Worm (Caenorhabditis elegans) whole organism, midembryonic: ENCODE data around the gene Y41C4A.11.

ENCODE experiments used
- T22C8.4 ChIP-seq: fragments of 200-800 bp; sonication (Bioruptor generic); IDR thresholded peaks from 2 replicates; pipeline ENCODE4 v1.3.6; 2022; ENCODE audit warnings: missing genetic modification characterization, missing compliant biosample characterization
- cog-1 ChIP-seq: sonication (generic microtip); optimal IDR thresholded peaks from 2 replicates; lab custom pipeline; 2016; ENCODE audit warnings: missing genetic modification characterization, missing compliant biosample characterization
- flt-1 ChIP-seq: fragments of 200-800 bp; sonication (Bioruptor generic); IDR thresholded peaks from 2 replicates; pipeline ENCODE4 v1.3.6; 2022; ENCODE audit warnings: missing genetic modification characterization, missing compliant biosample characterization
- klf-2 ChIP-seq: fragments of 200-800 bp; sonication (Bioruptor generic); conservative IDR thresholded peaks from 2 replicates; pipeline ENCODE4 v1.3.6; 2022; ENCODE audit warnings: missing genetic modification reagents, missing genetic modification characterization, missing compliant biosample characterization
- med-1 ChIP-seq: sonication (generic microtip); optimal IDR thresholded peaks from 2 replicates; lab custom pipeline; 2017; ENCODE audit warnings: missing genetic modification characterization, mild to moderate bottlenecking, missing compliant biosample characterization, antibody characterized with exemption, missing genetic modification reagents; ENCODE audit not compliant: insufficient read depth
- ref-1 ChIP-seq: fragments of 200-800 bp; sonication (Bioruptor generic); conservative IDR thresholded peaks from 2 replicates; pipeline ENCODE4 v1.3.6; 2022; ENCODE audit warnings: missing genetic modification reagents, missing genetic modification characterization, missing compliant biosample characterization
- tab-1 ChIP-seq: fragments of 200-800 bp; sonication (Bioruptor generic); IDR thresholded peaks from 2 replicates; pipeline ENCODE4 v1.3.6; 2022; ENCODE audit warnings: missing genetic modification characterization, missing compliant biosample characterization
- ztf-23 ChIP-seq: fragments of 200-800 bp; sonication (Bioruptor generic); IDR thresholded peaks from 2 replicates; pipeline ENCODE4 v1.3.6; 2022; ENCODE audit warnings: missing genetic modification reagents, missing genetic modification characterization, missing compliant biosample characterization
- ztf-29 ChIP-seq: fragments of 200-800 bp; sonication (Bioruptor generic); IDR thresholded peaks from 2 replicates; pipeline ENCODE4 v1.3.6; 2022; ENCODE audit warnings: missing genetic modification reagents, missing genetic modification characterization, missing compliant biosample characterization

The Y41C4A.11 gene

ce11 chrIII:11704377-11704978 lies 15.2 kb upstream of the Y41C4A.11 start:
- no peak for TF ChIP-seq cog-1 (tag; lab: Kevin White, UChicago)
- no peak for TF ChIP-seq ztf-29 (GFP tag; lab: Robert Waterston, UW)
- TF ChIP-seq flt-1 (GFP tag; lab: Robert Waterston, UW): 0 out of 2 replicates have a peak, but pooled peaks have one; percentile 53
- no peak for TF ChIP-seq med-1 (GFP tag; lab: Kevin White, UChicago)

ce11 chrIII:11705930-11706329 lies 13.7 kb upstream of the Y41C4A.11 start:
- TF ChIP-seq flt-1 (GFP tag; lab: Robert Waterston, UW) (no peak), ztf-29 (GFP tag; lab: Robert Waterston, UW) (no peak), med-1 (GFP tag; lab: Kevin White, UChicago) (no peak), ref-1 (GFP tag; lab: Robert Waterston, UW) (no peak), cog-1 (tag; lab: Kevin White, UChicago) (no peak), ztf-23 (GFP tag; lab: Robert Waterston, UW) (no peak), T22C8.4 (no peak), klf-2 (GFP tag; lab: Robert Waterston, UW) (no peak), tab-1 (GFP tag; lab: Robert Waterston, UW) (no peak)

- no peak for TF ChIP-seq cog-1 (tag; lab: Kevin White, UChicago)
- TF ChIP-seq ztf-23 (GFP tag; lab: Robert Waterston, UW): no peak
- TF ChIP-seq klf-2 (GFP tag; lab: Robert Waterston, UW): no peak
- TF ChIP-seq med-1 (GFP tag; lab: Kevin White, UChicago): no peak
Measured at ce11 chrIII:11706665-11707064, 13.0 kb upstream of the Y41C4A.11 start, which contains the start of gene col-96. Gene col-96, minus strand, starts transcription at chrIII:11706765.

- TF ChIP-seq med-1 (GFP tag; lab: Kevin White, UChicago) (no peak), flt-1 (GFP tag; lab: Robert Waterston, UW) (no peak), T22C8.4 (no peak), klf-2 (GFP tag; lab: Robert Waterston, UW) (no peak), ztf-23 (GFP tag; lab: Robert Waterston, UW) (no peak), ztf-29 (GFP tag; lab: Robert Waterston, UW) (no peak), cog-1 (tag; lab: Kevin White, UChicago) (no peak), ref-1 (GFP tag; lab: Robert Waterston, UW) (no peak), tab-1 (GFP tag; lab: Robert Waterston, UW) (no peak)
Measured at ce11 chrIII:11708722-11709121, 10.9 kb upstream of the Y41C4A.11 start, which contains the start of gene Y41C4A.8. Gene Y41C4A.8, minus strand, starts transcription at chrIII:11708822.

- TF ChIP-seq cog-1 (tag; lab: Kevin White, UChicago) (no peak), tab-1 (GFP tag; lab: Robert Waterston, UW) (no peak), flt-1 (GFP tag; lab: Robert Waterston, UW) (no peak), T22C8.4 (no peak), klf-2 (GFP tag; lab: Robert Waterston, UW) (no peak), ztf-29 (GFP tag; lab: Robert Waterston, UW) (no peak), med-1 (GFP tag; lab: Kevin White, UChicago) (no peak), ztf-23 (GFP tag; lab: Robert Waterston, UW) (no peak), ref-1 (GFP tag; lab: Robert Waterston, UW) (no peak)
Measured at ce11 chrIII:11718548-11718947, 1.1 kb upstream of the Y41C4A.11 start, which contains the start of gene Y41C4A.9. Gene Y41C4A.9, minus strand, starts transcription at chrIII:11718645.

- TF ChIP-seq cog-1 (tag; lab: Kevin White, UChicago) (no peak), ref-1 (GFP tag; lab: Robert Waterston, UW) (no peak), klf-2 (GFP tag; lab: Robert Waterston, UW) (no peak), ztf-23 (GFP tag; lab: Robert Waterston, UW) (no peak), flt-1 (GFP tag; lab: Robert Waterston, UW) (no peak), T22C8.4 (no peak), med-1 (GFP tag; lab: Kevin White, UChicago) (no peak), tab-1 (GFP tag; lab: Robert Waterston, UW) (no peak), ztf-29 (GFP tag; lab: Robert Waterston, UW) (no peak)
Measured at ce11 chrIII:11721405-11721804, 1.7 kb downstream of the Y41C4A.11 start, which contains the start of gene Y41C4A.32. Gene Y41C4A.32, plus strand, starts transcription at chrIII:11721706.

- TF ChIP-seq cog-1 (tag; lab: Kevin White, UChicago): no peak
- TF ChIP-seq tab-1 (GFP tag; lab: Robert Waterston, UW): no peak
- TF ChIP-seq klf-2 (GFP tag; lab: Robert Waterston, UW): no peak
- no peak for TF ChIP-seq ref-1 (GFP tag; lab: Robert Waterston, UW)
- no peak for TF ChIP-seq med-1 (GFP tag; lab: Kevin White, UChicago)
- TF ChIP-seq ztf-29 (GFP tag; lab: Robert Waterston, UW): no peak
- no peak for TF ChIP-seq ztf-23 (GFP tag; lab: Robert Waterston, UW)
- no peak for TF ChIP-seq flt-1 (GFP tag; lab: Robert Waterston, UW)
- no peak for TF ChIP-seq T22C8.4
Measured at ce11 chrIII:11726590-11726989, 6.9 kb downstream of the Y41C4A.11 start, which contains the start of gene Y41C4A.12. Gene Y41C4A.12, minus strand, starts transcription at chrIII:11726690.

- TF ChIP-seq med-1 (GFP tag; lab: Kevin White, UChicago) (no peak), ztf-23 (GFP tag; lab: Robert Waterston, UW) (no peak), flt-1 (GFP tag; lab: Robert Waterston, UW) (no peak), ref-1 (GFP tag; lab: Robert Waterston, UW) (no peak), T22C8.4 (no peak), klf-2 (GFP tag; lab: Robert Waterston, UW) (no peak), cog-1 (tag; lab: Kevin White, UChicago) (no peak), tab-1 (GFP tag; lab: Robert Waterston, UW) (no peak), ztf-29 (GFP tag; lab: Robert Waterston, UW) (no peak)
Measured at ce11 chrIII:11727010-11727409, 7.3 kb downstream of the Y41C4A.11 start.

ce11 chrIII:11730312-11730711 lies 10.7 kb downstream of the Y41C4A.11 start, which contains the start of gene Y41C4A.18:
Gene Y41C4A.18, plus strand, starts transcription at chrIII:11730612.
- no peak for TF ChIP-seq cog-1 (tag; lab: Kevin White, UChicago)
- no peak for TF ChIP-seq T22C8.4
- no peak for TF ChIP-seq ztf-23 (GFP tag; lab: Robert Waterston, UW)
- TF ChIP-seq ref-1 (GFP tag; lab: Robert Waterston, UW): no peak
- TF ChIP-seq tab-1 (GFP tag; lab: Robert Waterston, UW): no peak
- TF ChIP-seq ztf-29 (GFP tag; lab: Robert Waterston, UW): no peak
- no peak for TF ChIP-seq flt-1 (GFP tag; lab: Robert Waterston, UW)
- TF ChIP-seq klf-2 (GFP tag; lab: Robert Waterston, UW): no peak
- TF ChIP-seq med-1 (GFP tag; lab: Kevin White, UChicago): no peak
